Worm (Caenorhabditis elegans): ENCODE results near the gene H06H21.11.

DNA sequence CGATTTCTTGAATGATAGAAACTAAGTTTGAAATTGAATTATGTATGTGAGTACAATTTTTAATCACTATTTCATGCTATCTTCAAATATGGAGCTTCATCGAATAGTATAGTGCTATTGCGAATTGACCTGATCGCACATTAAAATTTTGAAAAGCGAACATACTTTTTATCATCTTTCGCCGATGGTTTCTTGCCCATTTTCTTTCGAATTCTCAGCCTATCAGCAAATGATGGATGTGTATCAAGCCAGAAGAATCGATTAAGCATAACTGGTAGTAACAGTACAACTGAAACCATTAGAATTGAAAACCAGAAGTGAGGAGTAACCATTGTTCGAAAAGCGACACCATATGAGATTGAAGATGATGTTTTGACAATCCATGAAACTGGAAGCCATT lies 22.5 kb upstream of the H06H21.11 start:
- no peak for TF ChIP-seq efl-3 (GFP tag; optimal IDR thresholded peaks at IDR 0.05)
- no peak for TF ChIP-seq sptf-1 (tag; optimal IDR thresholded peaks at IDR 0.05)
- TF ChIP-seq ztf-4 (tag; optimal IDR thresholded peaks at IDR 0.05): no peak
- no peak for TF ChIP-seq tbx-2 (tag; optimal IDR thresholded peaks at IDR 0.05)
- TF ChIP-seq sox-4 (tag; optimal IDR thresholded peaks at IDR 0.05): no peak
- no peak for TF ChIP-seq hlh-17 (GFP tag; optimal IDR thresholded peaks at IDR 0.05; ENCODE audit: borderline replicate concordance)
- TF ChIP-seq nhr-11 (tag; optimal IDR thresholded peaks at IDR 0.05): no peak
- TF ChIP-seq pqm-1 (tag; optimal IDR thresholded peaks at IDR 0.05): no peak
